Worm (Caenorhabditis elegans) whole organism, L1 larva: Measurements from ENCODE around the gene R148.5.

Experiments
- alr-1 ChIP-seq: fragments of 200-800 bp; sonication (Bioruptor generic); optimal IDR thresholded peaks from 2 replicates; lab custom pipeline; 2018; ENCODE audit warnings: borderline replicate concordance, mild to moderate bottlenecking, missing genetic modification characterization, missing compliant biosample characterization
- nhr-76 ChIP-seq: sonication (generic microtip); optimal IDR thresholded peaks from 2 replicates; lab custom pipeline; 2017; ENCODE audit warnings: missing biosample characterization, missing genetic modification characterization

DNA sequence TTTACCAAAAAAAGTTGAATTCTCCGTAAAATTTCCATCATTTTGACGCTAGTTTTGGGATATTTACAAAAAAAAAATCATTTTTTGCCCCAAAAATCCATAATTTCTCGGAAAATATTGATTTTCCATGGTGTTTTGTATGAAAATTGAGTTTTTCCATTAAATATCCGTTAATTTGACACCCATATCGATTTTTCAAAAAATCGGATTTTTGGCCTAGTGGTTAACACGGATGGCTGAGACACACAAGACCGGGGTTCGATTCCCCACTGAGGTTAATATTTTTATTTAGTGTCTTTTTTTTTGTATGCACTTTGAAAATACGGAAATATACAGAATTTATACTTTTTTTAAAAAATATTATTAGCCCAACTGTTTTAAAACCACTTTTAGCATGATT lies 19.8 kb downstream of the R148.5 start:
- TF ChIP-seq nhr-76 (no peak), alr-1 (no peak)
